Fruit fly (Drosophila melanogaster) whole organism, embryonic: ENCODE results near the gene asun.
A peak's percentile ranks its signal among the peaks of the same experiment; 100 is the strongest.

ENCODE experiments used
- Adf1 ChIP-seq: fragments of 200-800 bp; sonication (Bioruptor generic); IDR thresholded peaks from 2 replicates; pipeline ENCODE4 v1.3.6; 2022; ENCODE audit warnings: missing biosample characterization, missing genetic modification characterization
- Blimp-1 ChIP-seq: fragments of 200-800 bp; sonication (Bioruptor generic); optimal IDR thresholded peaks from 3 replicates; lab custom pipeline; 2018; ENCODE audit warnings: missing biosample characterization, missing genetic modification characterization, mild to moderate bottlenecking, moderate library complexity, missing genetic modification reagents
- CG10274 ChIP-seq: fragments of 200-800 bp; sonication (Bioruptor generic); optimal IDR thresholded peaks from 3 replicates; lab custom pipeline; 2017; ENCODE audit warnings: missing biosample characterization, mild to moderate bottlenecking, missing genetic modification characterization
- CG12155 ChIP-seq: fragments of 200-800 bp; sonication (Bioruptor generic); optimal IDR thresholded peaks from 3 replicates; lab custom pipeline; 2016; ENCODE audit warnings: missing biosample characterization, missing genetic modification characterization
- CG13424 ChIP-seq: fragments of 200-800 bp; sonication (Bioruptor generic); optimal IDR thresholded peaks from 2 replicates; lab custom pipeline; 2019; ENCODE audit warnings: missing biosample characterization, mild to moderate bottlenecking, missing genetic modification characterization, moderate library complexity
- CG13775 ChIP-seq: fragments of 200-800 bp; sonication (Bioruptor generic); optimal IDR thresholded peaks from 3 replicates; lab custom pipeline; 2017; ENCODE audit warnings: missing biosample characterization, mild to moderate bottlenecking, missing genetic modification characterization
- CG13894 ChIP-seq: fragments of 200-800 bp; sonication (Bioruptor generic); optimal IDR thresholded peaks from 3 replicates; lab custom pipeline; 2018; ENCODE audit warnings: missing biosample characterization, mild to moderate bottlenecking, missing genetic modification characterization, moderate library complexity
- CG14014 ChIP-seq: fragments of 200-800 bp; sonication (Bioruptor generic); IDR thresholded peaks from 2 replicates; pipeline ENCODE4 v1.3.6; 2022; ENCODE audit warnings: missing biosample characterization, missing genetic modification characterization
- CG1603 ChIP-seq: fragments of 200-800 bp; sonication (Bioruptor generic); optimal IDR thresholded peaks from 2 replicates; lab custom pipeline; 2019; ENCODE audit warnings: missing biosample characterization, mild to moderate bottlenecking, missing genetic modification characterization, moderate library complexity
- CG16813 ChIP-seq: fragments of 200-800 bp; sonication (Bioruptor generic); IDR thresholded peaks from 3 replicates; pipeline ENCODE4 v1.3.6; 2022; ENCODE audit warnings: missing biosample characterization, missing genetic modification characterization; ENCODE audit not compliant: partially characterized antibody
- CG18476 ChIP-seq: fragments of 200-800 bp; sonication (Bioruptor generic); optimal IDR thresholded peaks from 2 replicates; lab custom pipeline; 2016; ENCODE audit warnings: missing biosample characterization, mild to moderate bottlenecking, missing genetic modification characterization
- CG2120 ChIP-seq: fragments of 200-800 bp; sonication (Bioruptor generic); optimal IDR thresholded peaks from 3 replicates; lab custom pipeline; 2016; ENCODE audit warnings: missing biosample characterization, missing genetic modification characterization
- CG2678 ChIP-seq: fragments of 200-800 bp; sonication (Bioruptor generic); optimal IDR thresholded peaks from 3 replicates; lab custom pipeline; 2019; ENCODE audit warnings: missing biosample characterization, mild to moderate bottlenecking, missing genetic modification characterization, moderate library complexity
- CG3163 ChIP-seq: fragments of 200-800 bp; sonication (Bioruptor generic); optimal IDR thresholded peaks from 3 replicates; lab custom pipeline; 2016; ENCODE audit warnings: missing biosample characterization, missing genetic modification characterization
- CG32772 ChIP-seq: fragments of 200-800 bp; sonication (Bioruptor generic); IDR thresholded peaks from 2 replicates; pipeline ENCODE4 v1.3.6; 2022; ENCODE audit warnings: missing biosample characterization, missing genetic modification characterization
- CG7556 ChIP-seq: fragments of 200-800 bp; sonication (Bioruptor generic); optimal IDR thresholded peaks from 2 replicates; lab custom pipeline; 2017; ENCODE audit warnings: missing biosample characterization, mild to moderate bottlenecking, missing genetic modification characterization
- CG8388 ChIP-seq: fragments of 200-800 bp; sonication (Bioruptor generic); optimal IDR thresholded peaks from 2 replicates; lab custom pipeline; 2019; ENCODE audit warnings: missing biosample characterization, mild to moderate bottlenecking, missing genetic modification characterization, moderate library complexity
- E2f1 ChIP-seq: fragments of 200-800 bp; sonication (Bioruptor generic); IDR thresholded peaks from 2 replicates; pipeline ENCODE4 v1.3.6; 2022; ENCODE audit warnings: missing biosample characterization, missing genetic modification characterization
- Eip74EF ChIP-seq, 2 experiments: fragments of 200-800 bp in 1 of 2; fragments of >200 bp in 1 of 2; sonication (Bioruptor generic) in 1 of 2; optimal IDR thresholded peaks; 2 replicates each; lab custom pipeline; 2017 to 2019; ENCODE audit warnings: missing biosample characterization in 2 of 2, missing genetic modification characterization in 2 of 2, mild to moderate bottlenecking in 1 of 2, moderate library complexity in 1 of 2
- Hr51 ChIP-seq, 2 experiments: fragments of 200-800 bp; sonication (Bioruptor generic); optimal IDR thresholded peaks; 2 replicates in 1 of 2; 3 replicates in 1 of 2; lab custom pipeline; 2016 to 2018; ENCODE audit warnings: missing biosample characterization in 2 of 2, missing genetic modification characterization in 2 of 2, mild to moderate bottlenecking in 1 of 2, moderate library complexity in 1 of 2
- NC2α ChIP-seq: fragments of 200-800 bp; sonication (Bioruptor generic); optimal IDR thresholded peaks from 2 replicates; lab custom pipeline; 2016; ENCODE audit warnings: missing biosample characterization, missing genetic modification characterization
- Neu2 ChIP-seq: fragments of 200-800 bp; sonication (Bioruptor generic); optimal IDR thresholded peaks from 3 replicates; lab custom pipeline; 2016; ENCODE audit warnings: missing biosample characterization, missing genetic modification characterization, borderline replicate concordance
- PHDP ChIP-seq: fragments of 200-800 bp; sonication (Bioruptor generic); optimal IDR thresholded peaks from 3 replicates; lab custom pipeline; 2018; ENCODE audit warnings: missing biosample characterization, mild to moderate bottlenecking, missing genetic modification characterization, moderate library complexity
- Sry-δ ChIP-seq: fragments of 200-800 bp; sonication (Bioruptor generic); optimal IDR thresholded peaks from 2 replicates; lab custom pipeline; 2016; ENCODE audit warnings: missing biosample characterization, missing genetic modification characterization
- abd-A ChIP-seq: fragments of 200-800 bp; sonication (Bioruptor generic); optimal IDR thresholded peaks from 3 replicates; lab custom pipeline; 2019; ENCODE audit warnings: missing biosample characterization, mild to moderate bottlenecking, missing genetic modification characterization, moderate library complexity
- al ChIP-seq: fragments of 200-800 bp; sonication (Bioruptor generic); IDR thresholded peaks from 2 replicates; pipeline ENCODE4 v1.3.6; 2022; ENCODE audit warnings: missing biosample characterization, missing genetic modification characterization
- amos ChIP-seq: fragments of 200-800 bp; sonication (Bioruptor generic); IDR thresholded peaks from 2 replicates; pipeline ENCODE4 v1.3.6; 2022; ENCODE audit warnings: missing biosample characterization, missing genetic modification characterization; ENCODE audit not compliant: partially characterized antibody
- chinmo ChIP-seq: fragments of 200-800 bp; sonication (Bioruptor generic); IDR thresholded peaks from 4 replicates; pipeline ENCODE4 v1.3.6; 2022; ENCODE audit warnings: missing biosample characterization, missing genetic modification characterization; ENCODE audit not compliant: partially characterized antibody
- dmrt11E ChIP-seq: fragments of 200-800 bp; sonication (Bioruptor generic); optimal IDR thresholded peaks from 3 replicates; lab custom pipeline; 2018; ENCODE audit warnings: missing biosample characterization, mild to moderate bottlenecking, missing genetic modification characterization, moderate library complexity
- eyg ChIP-seq: fragments of 200-800 bp; sonication (Bioruptor generic); optimal IDR thresholded peaks from 3 replicates; lab custom pipeline; 2016; ENCODE audit warnings: missing biosample characterization, missing genetic modification characterization
- fd102C ChIP-seq: fragments of 200-800 bp; sonication (Bioruptor generic); optimal IDR thresholded peaks from 2 replicates; lab custom pipeline; 2018; ENCODE audit warnings: missing biosample characterization, mild to moderate bottlenecking, missing genetic modification characterization, moderate library complexity
- fd3F ChIP-seq: fragments of 200-800 bp; sonication (Bioruptor generic); optimal IDR thresholded peaks from 2 replicates; lab custom pipeline; 2018; ENCODE audit warnings: missing biosample characterization, mild to moderate bottlenecking, missing genetic modification characterization, moderate library complexity
- gce ChIP-seq: fragments of 200-800 bp; sonication (Bioruptor generic); IDR thresholded peaks from 3 replicates; pipeline ENCODE4 v1.3.6; 2022; ENCODE audit warnings: missing biosample characterization, missing genetic modification characterization
- her ChIP-seq: fragments of 200-800 bp; sonication (Bioruptor generic); optimal IDR thresholded peaks from 2 replicates; lab custom pipeline; 2016; ENCODE audit warnings: missing biosample characterization, missing genetic modification characterization
- jumu ChIP-seq: fragments of 200-800 bp; sonication (Bioruptor generic); optimal IDR thresholded peaks from 3 replicates; lab custom pipeline; 2016; ENCODE audit warnings: missing biosample characterization, missing genetic modification characterization
- knrl ChIP-seq: fragments of 200-800 bp; sonication (Bioruptor generic); IDR thresholded peaks from 3 replicates; pipeline ENCODE4 v1.3.6; 2022; ENCODE audit warnings: missing biosample characterization, missing genetic modification characterization; ENCODE audit not compliant: partially characterized antibody
- lab ChIP-seq: fragments of 200-800 bp; sonication (Bioruptor generic); optimal IDR thresholded peaks from 3 replicates; lab custom pipeline; 2017; ENCODE audit warnings: missing biosample characterization, missing genetic modification characterization, mild to moderate bottlenecking, moderate library complexity, missing genetic modification reagents
- odd ChIP-seq: fragments of 200-800 bp; sonication (Bioruptor generic); optimal IDR thresholded peaks from 2 replicates; lab custom pipeline; 2017; ENCODE audit warnings: missing biosample characterization, mild to moderate bottlenecking, missing genetic modification characterization
- onecut ChIP-seq: fragments of 200-800 bp; sonication (Bioruptor generic); IDR thresholded peaks from 2 replicates; pipeline ENCODE4 v1.3.6; 2022; ENCODE audit warnings: missing biosample characterization, missing genetic modification characterization
- p53 ChIP-seq: fragments of 200-800 bp; sonication (Bioruptor generic); optimal IDR thresholded peaks from 2 replicates; lab custom pipeline; 2016; ENCODE audit warnings: missing biosample characterization, missing genetic modification characterization
- pnt ChIP-seq: fragments of 200-800 bp; sonication (Bioruptor generic); optimal IDR thresholded peaks from 3 replicates; lab custom pipeline; 2016; ENCODE audit warnings: missing biosample characterization, missing genetic modification characterization
- pzg ChIP-seq: fragments of 200-800 bp; sonication (Bioruptor generic); optimal IDR thresholded peaks from 3 replicates; lab custom pipeline; 2018; ENCODE audit warnings: missing biosample characterization, mild to moderate bottlenecking, missing genetic modification characterization, moderate library complexity
- ro ChIP-seq: fragments of 200-800 bp; sonication (Bioruptor generic); IDR thresholded peaks from 2 replicates; pipeline ENCODE4 v1.3.6; 2022; ENCODE audit warnings: missing biosample characterization, missing genetic modification characterization
- shn ChIP-seq: fragments of 200-800 bp; sonication (Bioruptor generic); optimal IDR thresholded peaks from 3 replicates; lab custom pipeline; 2016; ENCODE audit warnings: missing biosample characterization, missing genetic modification characterization
- sisA ChIP-seq: fragments of 200-800 bp; sonication (Bioruptor generic); IDR thresholded peaks from 2 replicates; pipeline ENCODE4 v1.3.6; 2022; ENCODE audit warnings: missing biosample characterization, missing genetic modification characterization
- sr ChIP-seq: fragments of 200-800 bp; sonication (Bioruptor generic); IDR thresholded peaks from 3 replicates; pipeline ENCODE4 v1.3.6; 2022; ENCODE audit warnings: missing biosample characterization, missing genetic modification characterization
- tup ChIP-seq: fragments of 200-800 bp; sonication (Bioruptor generic); optimal IDR thresholded peaks from 2 replicates; lab custom pipeline; 2016; ENCODE audit warnings: missing biosample characterization, mild to moderate bottlenecking, missing genetic modification characterization, moderate library complexity

The asun gene

DNA sequence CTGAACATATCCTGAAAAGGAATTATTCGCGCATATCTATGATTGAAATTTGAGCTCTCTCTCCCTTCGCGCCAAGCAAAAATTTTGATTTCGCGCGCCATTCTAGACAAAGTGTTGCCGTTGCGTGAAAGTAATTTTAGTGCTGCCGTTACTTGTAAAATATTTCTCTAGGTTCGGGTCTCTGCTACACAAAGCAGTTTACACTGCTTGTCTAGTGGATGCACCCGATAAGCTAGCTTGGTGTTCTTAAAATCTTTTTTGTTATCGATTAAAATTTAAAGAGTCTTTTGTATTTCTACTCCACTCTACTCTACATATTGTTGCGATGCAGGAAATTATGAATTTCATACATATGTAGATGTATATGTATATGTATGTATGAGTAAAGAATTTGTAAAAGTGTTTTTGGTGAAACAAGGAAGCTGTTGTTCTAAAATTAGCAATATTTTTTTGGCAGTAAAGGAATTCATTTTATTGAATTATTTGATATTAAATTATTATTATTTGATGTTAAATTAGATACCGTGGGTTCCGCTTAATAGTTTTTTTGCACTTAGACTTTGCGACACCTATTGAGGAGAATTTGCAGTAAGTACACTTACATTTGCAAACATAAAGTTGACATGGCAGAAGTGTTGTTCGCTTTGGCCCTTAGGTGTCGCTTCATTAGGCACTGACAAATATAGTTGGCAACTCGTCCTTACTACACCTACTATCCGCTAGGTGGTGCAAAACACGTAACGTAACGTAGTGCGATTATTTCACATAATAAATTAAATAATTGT, 3.5 kb upstream of the asun start (continued):
- TF ChIP-seq onecut (GFP tag; lab: Robert Waterston, UW), result peak; percentile 77
- peak; percentile 41 for TF ChIP-seq CG2120 (GFP tag; lab: Kevin White, UChicago)
- peak; percentile 42 for TF ChIP-seq pnt (GFP tag; lab: Kevin White, UChicago)
- TF ChIP-seq ro (GFP tag; lab: Robert Waterston, UW), result peak; percentile 11; the same call in 1 of the 2 replicates
- no peak for TF ChIP-seq tup
- peak; percentile 67 for TF ChIP-seq dmrt11E
- TF ChIP-seq p53 (GFP tag; lab: Kevin White, UChicago), result peak; percentile 29
- TF ChIP-seq CG12155, result peak; percentile 43
- peak; percentile 62 for TF ChIP-seq her (GFP tag; lab: Kevin White, UChicago)
- TF ChIP-seq lab (GFP tag; lab: Kevin White, UChicago), result no peak
- TF ChIP-seq Eip74EF (GFP tag; optimal IDR thresholded peaks at IDR 0.05; lab: Kevin White, UChicago), result no peak
- TF ChIP-seq eyg (GFP tag; lab: Kevin White, UChicago), result peak; percentile 40
- TF ChIP-seq amos (GFP tag; lab: Robert Waterston, UW), result peak; percentile 69
- peak; percentile 24 for TF ChIP-seq NC2α
- peak; percentile 65 for TF ChIP-seq CG32772 (GFP tag; lab: Robert Waterston, UW)
- TF ChIP-seq fd102C (GFP tag; lab: Kevin White, UChicago), result no peak
- peak; percentile 94 for TF ChIP-seq pzg (GFP tag; lab: Kevin White, UChicago)
- TF ChIP-seq CG10274 (GFP tag; lab: Kevin White, UChicago), result peak; percentile 10
- TF ChIP-seq odd (GFP tag; lab: Kevin White, UChicago), result no peak
- TF ChIP-seq CG2678 (tag; lab: Kevin White, UChicago), result no peak
- TF ChIP-seq CG16813, result peak; percentile 64; the same call in 2 of the 3 replicates
- peak; percentile 70 for TF ChIP-seq PHDP (tag; lab: Kevin White, UChicago)
- peak; percentile 62 for TF ChIP-seq jumu (GFP tag; lab: Kevin White, UChicago)
- TF ChIP-seq abd-A (tag; lab: Kevin White, UChicago), result no peak
- TF ChIP-seq CG14014 (GFP tag; lab: Robert Waterston, UW), result peak; percentile 45
- TF ChIP-seq CG7556 (GFP tag; lab: Kevin White, UChicago), result peak; percentile 28
- TF ChIP-seq CG8388 (GFP tag; lab: Kevin White, UChicago), result peak; percentile 41
- TF ChIP-seq sr, result peak; percentile 41; the same call in 2 of the 3 replicates
- no peak; the same call in 2 of the 3 replicates for TF ChIP-seq gce (GFP tag; lab: Robert Waterston, UW)
- TF ChIP-seq chinmo (GFP tag; lab: Robert Waterston, UW), result no peak; the same call in 3 of the 4 replicates
- TF ChIP-seq CG13775 (GFP tag; lab: Kevin White, UChicago), result peak; percentile 58
- TF ChIP-seq CG3163 (GFP tag; lab: Kevin White, UChicago), result peak; percentile 0
- TF ChIP-seq Neu2 (GFP tag; lab: Kevin White, UChicago), result no peak
- peak; percentile 78 for TF ChIP-seq sisA (GFP tag; lab: Robert Waterston, UW)
- TF ChIP-seq Blimp-1 (GFP tag; lab: Kevin White, UChicago), result no peak
- TF ChIP-seq al (GFP tag; lab: Robert Waterston, UW), result peak; percentile 16; the same call in 1 of the 2 replicates
- TF ChIP-seq CG18476, result peak; percentile 39
- TF ChIP-seq knrl (GFP tag; lab: Robert Waterston, UW), result peak; percentile 70
- TF ChIP-seq CG13894, result no peak
- peak; percentile 58 for TF ChIP-seq CG13424 (tag; lab: Kevin White, UChicago)
- TF ChIP-seq Hr51 (GFP tag; optimal IDR thresholded peaks at IDR 0.05; lab: Kevin White, UChicago), result peak; percentile 41 to 44
- peak; percentile 67 for TF ChIP-seq shn
- no peak for TF ChIP-seq Adf1 (GFP tag; lab: Robert Waterston, UW)
- TF ChIP-seq fd3F (GFP tag; lab: Kevin White, UChicago), result peak; percentile 33
- peak; percentile 65 for TF ChIP-seq E2f1
- TF ChIP-seq CG1603 (tag; lab: Kevin White, UChicago), result peak; percentile 76
- peak; percentile 79 for TF ChIP-seq Sry-δ
